Fruit fly (Drosophila melanogaster) whole organism, embryonic: ENCODE measurements around the gene Nf-YA.
A peak's percentile ranks its signal among the peaks of the same experiment; 100 is the strongest.

Source experiments
- Adf1 ChIP-seq: fragments of 200-800 bp; sonication (Bioruptor generic); IDR thresholded peaks from 2 replicates; pipeline ENCODE4 v1.3.6; 2022; ENCODE audit warnings: missing biosample characterization, missing genetic modification characterization
- CG10209 ChIP-seq: fragments of 200-800 bp; sonication (Bioruptor generic); optimal IDR thresholded peaks from 3 replicates; lab custom pipeline; 2017; ENCODE audit warnings: missing biosample characterization, mild to moderate bottlenecking, missing genetic modification characterization, missing genetic modification reagents
- CG12104 ChIP-seq: fragments of 200-800 bp; sonication (Bioruptor generic); optimal IDR thresholded peaks from 3 replicates; lab custom pipeline; 2016; ENCODE audit warnings: missing biosample characterization, missing genetic modification characterization
- CG12155 ChIP-seq: fragments of 200-800 bp; sonication (Bioruptor generic); optimal IDR thresholded peaks from 3 replicates; lab custom pipeline; 2016; ENCODE audit warnings: missing biosample characterization, missing genetic modification characterization
- CG12744 ChIP-seq: fragments of 200-800 bp; sonication (Bioruptor generic); optimal IDR thresholded peaks from 2 replicates; lab custom pipeline; 2016; ENCODE audit warnings: missing biosample characterization, missing genetic modification characterization
- CG12769 ChIP-seq: fragments of 200-800 bp; sonication (Bioruptor generic); optimal IDR thresholded peaks from 2 replicates; lab custom pipeline; 2019; ENCODE audit warnings: missing biosample characterization, mild to moderate bottlenecking, missing genetic modification characterization, moderate library complexity
- CG14710 ChIP-seq: fragments of 200-800 bp; sonication (Bioruptor generic); optimal IDR thresholded peaks from 3 replicates; lab custom pipeline; 2019; ENCODE audit warnings: missing biosample characterization, mild to moderate bottlenecking, missing genetic modification characterization, moderate library complexity
- CG15514 ChIP-seq: fragments of 200-800 bp; sonication (Bioruptor generic); optimal IDR thresholded peaks from 3 replicates; lab custom pipeline; 2017; ENCODE audit warnings: missing biosample characterization, missing genetic modification characterization, mild to moderate bottlenecking, moderate library complexity, missing genetic modification reagents
- CG15696 ChIP-seq: fragments of 200-800 bp; sonication (Bioruptor generic); optimal IDR thresholded peaks from 2 replicates; lab custom pipeline; 2019; ENCODE audit warnings: missing biosample characterization, mild to moderate bottlenecking, missing genetic modification characterization, moderate library complexity
- CG1603 ChIP-seq: fragments of 200-800 bp; sonication (Bioruptor generic); optimal IDR thresholded peaks from 2 replicates; lab custom pipeline; 2019; ENCODE audit warnings: missing biosample characterization, mild to moderate bottlenecking, missing genetic modification characterization, moderate library complexity
- CG17912 ChIP-seq: fragments of 200-800 bp; sonication (Bioruptor generic); optimal IDR thresholded peaks from 2 replicates; lab custom pipeline; 2018; ENCODE audit warnings: missing biosample characterization, mild to moderate bottlenecking, missing genetic modification characterization
- CG31441 ChIP-seq: fragments of 200-800 bp; sonication (Bioruptor generic); IDR thresholded peaks from 2 replicates; pipeline ENCODE4 v1.3.6; 2022; ENCODE audit warnings: missing biosample characterization, missing genetic modification characterization
- CG32772 ChIP-seq: fragments of 200-800 bp; sonication (Bioruptor generic); IDR thresholded peaks from 2 replicates; pipeline ENCODE4 v1.3.6; 2022; ENCODE audit warnings: missing biosample characterization, missing genetic modification characterization
- CG34224 ChIP-seq: fragments of 200-800 bp; sonication (Bioruptor generic); IDR thresholded peaks from 3 replicates; pipeline ENCODE4 v1.3.6; 2022; ENCODE audit warnings: missing biosample characterization, missing genetic modification characterization; ENCODE audit not compliant: partially characterized antibody
- CG34422 ChIP-seq: fragments of 200-800 bp; sonication (Bioruptor generic); IDR thresholded peaks from 3 replicates; pipeline ENCODE4 v1.3.6; 2022; ENCODE audit warnings: missing biosample characterization, missing genetic modification characterization
- CG4617 ChIP-seq: fragments of 200-800 bp; sonication (Bioruptor generic); optimal IDR thresholded peaks from 3 replicates; lab custom pipeline; 2016; ENCODE audit warnings: missing biosample characterization, missing genetic modification characterization, borderline replicate concordance
- CG6791 ChIP-seq: fragments of 200-800 bp; sonication (Bioruptor generic); IDR thresholded peaks from 3 replicates; pipeline ENCODE4 v1.3.6; 2022; ENCODE audit warnings: missing biosample characterization, missing genetic modification characterization; ENCODE audit not compliant: partially characterized antibody
- CG7786 ChIP-seq: fragments of 200-800 bp; sonication (Bioruptor generic); optimal IDR thresholded peaks from 2 replicates; lab custom pipeline; 2016; ENCODE audit warnings: missing biosample characterization, missing genetic modification characterization
- CG7928 ChIP-seq: fragments of 200-800 bp; sonication (Bioruptor generic); optimal IDR thresholded peaks from 2 replicates; lab custom pipeline; 2017; ENCODE audit warnings: missing biosample characterization, mild to moderate bottlenecking, missing genetic modification characterization
- CG8089 ChIP-seq: fragments of 200-800 bp; sonication (Bioruptor generic); optimal IDR thresholded peaks from 3 replicates; lab custom pipeline; 2016; ENCODE audit warnings: missing biosample characterization, missing genetic modification characterization
- Camta ChIP-seq: fragments of 200-800 bp; sonication (Bioruptor generic); optimal IDR thresholded peaks from 2 replicates; lab custom pipeline; 2016; ENCODE audit warnings: missing biosample characterization, missing genetic modification characterization
- Deaf1 ChIP-seq: fragments of 200-800 bp; optimal IDR thresholded peaks from 3 replicates; lab custom pipeline; 2019; ENCODE audit warnings: missing biosample characterization, mild to moderate bottlenecking, missing genetic modification characterization, moderate library complexity
- Drgx ChIP-seq: fragments of 200-800 bp; sonication (Bioruptor generic); IDR thresholded peaks from 2 replicates; pipeline ENCODE4 v1.3.6; 2022; ENCODE audit warnings: missing biosample characterization, missing genetic modification characterization
- HLH54F ChIP-seq: fragments of 200-800 bp; sonication (Bioruptor generic); optimal IDR thresholded peaks from 3 replicates; lab custom pipeline; 2016; ENCODE audit warnings: missing biosample characterization, missing genetic modification characterization
- Hmr ChIP-seq: fragments of 200-800 bp; sonication (Bioruptor generic); optimal IDR thresholded peaks from 3 replicates; lab custom pipeline; 2017; ENCODE audit warnings: mild to moderate bottlenecking, missing biosample characterization, missing genetic modification reagents, missing genetic modification characterization
- Hr51 ChIP-seq, 2 experiments: fragments of 200-800 bp; sonication (Bioruptor generic); optimal IDR thresholded peaks; 2 replicates in 1 of 2; 3 replicates in 1 of 2; lab custom pipeline; 2016 to 2018; ENCODE audit warnings: missing biosample characterization in 2 of 2, missing genetic modification characterization in 2 of 2, mild to moderate bottlenecking in 1 of 2, moderate library complexity in 1 of 2
- Med ChIP-seq: fragments of 200-800 bp; sonication (Bioruptor generic); peaks from one replicate; lab custom pipeline; 2016; ENCODE audit warnings: missing biosample characterization, missing genetic modification characterization, mild to moderate bottlenecking, inconsistent platforms, moderate library complexity
- Myb ChIP-seq: fragments of 200-800 bp; sonication (Bioruptor generic); optimal IDR thresholded peaks from 2 replicates; lab custom pipeline; 2016; ENCODE audit warnings: missing biosample characterization, missing genetic modification characterization
- NC2β ChIP-seq: fragments of 200-800 bp; sonication (Bioruptor generic); optimal IDR thresholded peaks from 2 replicates; lab custom pipeline; 2016; ENCODE audit warnings: missing biosample characterization, missing genetic modification characterization
- Nf-YA ChIP-seq: fragments of 200-800 bp; sonication (Bioruptor generic); IDR thresholded peaks from 2 replicates; pipeline ENCODE4 v1.3.6; 2022; ENCODE audit warnings: missing biosample characterization, missing genetic modification characterization
- Nf-YC ChIP-seq: fragments of 200-800 bp; optimal IDR thresholded peaks from 3 replicates; lab custom pipeline; 2019; ENCODE audit warnings: missing biosample characterization, mild to moderate bottlenecking, missing genetic modification characterization, moderate library complexity
- Sox100B ChIP-seq: fragments of 200-800 bp; sonication (Bioruptor generic); optimal IDR thresholded peaks from 3 replicates; lab custom pipeline; 2018; ENCODE audit warnings: missing biosample characterization, mild to moderate bottlenecking, missing genetic modification characterization
- Taf1 ChIP-seq: fragments of 200-800 bp; sonication (Bioruptor generic); IDR thresholded peaks from 2 replicates; pipeline ENCODE4 v1.3.6; 2022; ENCODE audit warnings: missing biosample characterization, missing genetic modification characterization
- bigmax ChIP-seq: fragments of 200-800 bp; sonication (Bioruptor generic); optimal IDR thresholded peaks from 2 replicates; lab custom pipeline; 2018; ENCODE audit warnings: missing biosample characterization, mild to moderate bottlenecking, missing genetic modification characterization
- bowl ChIP-seq: fragments of 200-800 bp; sonication (Bioruptor generic); IDR thresholded peaks from 2 replicates; pipeline ENCODE4 v1.3.6; 2022; ENCODE audit warnings: missing biosample characterization, missing genetic modification characterization
- cg ChIP-seq: fragments of 200-800 bp; sonication (Bioruptor generic); optimal IDR thresholded peaks from 3 replicates; lab custom pipeline; 2019; ENCODE audit warnings: missing biosample characterization, mild to moderate bottlenecking, missing genetic modification characterization, moderate library complexity
- chm ChIP-seq: fragments of 200-800 bp; sonication (Bioruptor generic); IDR thresholded peaks from 2 replicates; pipeline ENCODE4 v1.3.6; 2022; ENCODE audit warnings: missing biosample characterization, missing genetic modification characterization
- dpn ChIP-seq, 2 experiments: fragments of 200-800 bp; sonication (Bioruptor generic); optimal IDR thresholded peaks; 3 replicates each; lab custom pipeline; 2016; ENCODE audit warnings: missing biosample characterization in 2 of 2, missing genetic modification characterization in 2 of 2
- fd64A ChIP-seq: fragments of 200-800 bp; sonication (Bioruptor generic); optimal IDR thresholded peaks from 3 replicates; lab custom pipeline; 2018; ENCODE audit warnings: missing biosample characterization, mild to moderate bottlenecking, missing genetic modification characterization
- ind ChIP-seq: fragments of 200-800 bp; sonication (Bioruptor generic); optimal IDR thresholded peaks from 3 replicates; lab custom pipeline; 2016; ENCODE audit warnings: missing biosample characterization, missing genetic modification characterization
- kni ChIP-seq: fragments of 200-800 bp; sonication (Bioruptor generic); optimal IDR thresholded peaks from 3 replicates; lab custom pipeline; 2017; ENCODE audit warnings: mild to moderate bottlenecking, missing biosample characterization, missing genetic modification reagents, missing genetic modification characterization
- mam ChIP-seq: fragments of 200-800 bp; sonication (Bioruptor generic); optimal IDR thresholded peaks from 3 replicates; lab custom pipeline; 2016; ENCODE audit warnings: missing biosample characterization, missing genetic modification characterization
- nom ChIP-seq: fragments of 200-800 bp; sonication (Bioruptor generic); optimal IDR thresholded peaks from 2 replicates; lab custom pipeline; 2017; ENCODE audit warnings: missing biosample characterization, missing genetic modification characterization, mild to moderate bottlenecking, moderate library complexity, missing genetic modification reagents
- pb ChIP-seq: fragments of 200-800 bp; sonication (Bioruptor generic); optimal IDR thresholded peaks from 3 replicates; lab custom pipeline; 2016; ENCODE audit warnings: missing biosample characterization, missing genetic modification characterization
- ranshi ChIP-seq: fragments of 200-800 bp; sonication (Bioruptor generic); IDR thresholded peaks from 2 replicates; pipeline ENCODE4 v1.3.6; 2022; ENCODE audit warnings: missing biosample characterization, missing genetic modification characterization
- row ChIP-seq: fragments of 200-800 bp; sonication (Bioruptor generic); IDR thresholded peaks from 3 replicates; pipeline ENCODE4 v1.3.6; 2022; ENCODE audit warnings: missing biosample characterization, missing genetic modification characterization
- seq ChIP-seq: fragments of 200-800 bp; sonication (Bioruptor generic); IDR thresholded peaks from 2 replicates; pipeline ENCODE4 v1.3.6; 2022; ENCODE audit warnings: missing biosample characterization, missing genetic modification characterization
- so ChIP-seq: fragments of 200-800 bp; sonication (Bioruptor generic); IDR thresholded peaks from 3 replicates; pipeline ENCODE4 v1.3.6; 2022; ENCODE audit warnings: missing biosample characterization, missing genetic modification characterization
- stwl ChIP-seq: fragments of 200-800 bp; sonication (Bioruptor generic); optimal IDR thresholded peaks from 3 replicates; lab custom pipeline; 2018; ENCODE audit warnings: missing biosample characterization, mild to moderate bottlenecking, missing genetic modification characterization, moderate library complexity

Gene Nf-YA

dm6 chr3L:9446731-9447238 lies 4.7 kb upstream of the Nf-YA start, which contains the start of gene CG3529 (continued):
- peak; percentile 51 for TF ChIP-seq nom (GFP tag; lab: Kevin White, UChicago)
- no peak for TF ChIP-seq CG12744
- 0 out of 3 replicates have a peak, but pooled peaks have one; percentile 28 for TF ChIP-seq CG34224 (GFP tag; lab: Robert Waterston, UW)
- peak; percentile 51 for TF ChIP-seq CG14710 (tag; lab: Kevin White, UChicago)
- TF ChIP-seq HLH54F (GFP tag; lab: Kevin White, UChicago): peak; percentile 5
- TF ChIP-seq bigmax (GFP tag; lab: Kevin White, UChicago): peak; percentile 1
- TF ChIP-seq Adf1: no peak
- no peak for TF ChIP-seq Drgx (GFP tag; lab: Robert Waterston, UW)
- no peak for TF ChIP-seq CG8089 (GFP tag; lab: Kevin White, UChicago)
- no peak for TF ChIP-seq cg
- TF ChIP-seq bowl (GFP tag; lab: Robert Waterston, UW): no peak
- TF ChIP-seq Hr51 (GFP tag; optimal IDR thresholded peaks at IDR 0.05; lab: Kevin White, UChicago): peak in 1 of 2 experiments; percentile 17
- peak; percentile 48 for TF ChIP-seq Hmr
- peak; percentile 21 for TF ChIP-seq CG12104 (GFP tag; lab: Kevin White, UChicago)
- 0 out of 3 replicates have a peak, but pooled peaks have one; percentile 46 for TF ChIP-seq CG6791 (GFP tag; lab: Robert Waterston, UW)
- peak; percentile 53; the same call in 1 of the 2 replicates for TF ChIP-seq Nf-YA (GFP tag; lab: Robert Waterston, UW)
- TF ChIP-seq CG12769: peak; percentile 21
- TF ChIP-seq Myb (GFP tag; lab: Kevin White, UChicago): peak; percentile 47
- TF ChIP-seq CG7786 (GFP tag; lab: Kevin White, UChicago): peak; percentile 8
- no peak; the same call in 1 of the 2 replicates for TF ChIP-seq seq (GFP tag; lab: Robert Waterston, UW)
- TF ChIP-seq row (GFP tag; lab: Robert Waterston, UW): peak; percentile 75
- peak; percentile 50; the same call in 1 of the 2 replicates for TF ChIP-seq chm (GFP tag; lab: Robert Waterston, UW)
- TF ChIP-seq kni (GFP tag; lab: Kevin White, UChicago): peak; percentile 62
- peak; percentile 57 for TF ChIP-seq Sox100B (GFP tag; lab: Kevin White, UChicago)
- no peak for TF ChIP-seq Taf1 (GFP tag; lab: Robert Waterston, UW)
- TF ChIP-seq ind (GFP tag; lab: Kevin White, UChicago): no peak
- TF ChIP-seq dpn (GFP tag; optimal IDR thresholded peaks at IDR 0.05; lab: Kevin White, UChicago): peak in 1 of 2 experiments; percentile 27
- peak; percentile 44; the same call in 1 of the 3 replicates for TF ChIP-seq CG34422 (GFP tag; lab: Robert Waterston, UW)
- TF ChIP-seq CG15514 (GFP tag; lab: Kevin White, UChicago): peak; percentile 73
- peak; percentile 27 for TF ChIP-seq fd64A
- peak; percentile 44 for TF ChIP-seq NC2β (GFP tag; lab: Kevin White, UChicago)
- peak; percentile 81 for TF ChIP-seq Med
- TF ChIP-seq Deaf1 (tag; lab: Kevin White, UChicago): no peak
- peak; percentile 84 for TF ChIP-seq CG4617
- 0 out of 2 replicates have a peak, but pooled peaks have one; percentile 37 for TF ChIP-seq CG32772 (GFP tag; lab: Robert Waterston, UW)
- no peak for TF ChIP-seq CG12155 (GFP tag; lab: Kevin White, UChicago)
- TF ChIP-seq Camta (GFP tag; lab: Kevin White, UChicago): peak; percentile 25
- peak; percentile 8 for TF ChIP-seq CG10209 (GFP tag; lab: Kevin White, UChicago)
- 0 out of 2 replicates have a peak, but pooled peaks have one; percentile 8 for TF ChIP-seq ranshi
- TF ChIP-seq CG31441 (GFP tag; lab: Robert Waterston, UW): peak; percentile 40; the same call in 1 of the 2 replicates
- 0 out of 3 replicates have a peak, but pooled peaks have one; percentile 28 for TF ChIP-seq so (GFP tag; lab: Robert Waterston, UW)
- TF ChIP-seq CG15696 (tag; lab: Kevin White, UChicago): peak; percentile 20
- peak; percentile 69 for TF ChIP-seq stwl (tag; lab: Kevin White, UChicago)
- TF ChIP-seq mam (GFP tag; lab: Kevin White, UChicago): peak; percentile 14
- TF ChIP-seq CG1603 (tag; lab: Kevin White, UChicago): peak; percentile 57
- TF ChIP-seq CG17912 (GFP tag; lab: Kevin White, UChicago): no peak
- TF ChIP-seq pb (GFP tag; lab: Kevin White, UChicago): no peak
- TF ChIP-seq CG7928 (GFP tag; lab: Kevin White, UChicago): peak; percentile 89
- TF ChIP-seq Nf-YC (tag; lab: Kevin White, UChicago): peak; percentile 31
